Worm (Caenorhabditis elegans) whole organism, L3 larva: Measurements from ENCODE around the gene H40L08.8.

Source experiments
- R02D3.7 ChIP-seq: fragments of 150-350 bp; optimal IDR thresholded peaks from 2 replicates; lab custom pipeline; 2014; ENCODE audit warnings: missing biosample characterization, missing genetic modification characterization
- ZK546.5 ChIP-seq: sonication (generic microtip); optimal IDR thresholded peaks from 2 replicates; lab custom pipeline; 2017; ENCODE audit warnings: missing biosample characterization, missing genetic modification characterization
- ama-1 ChIP-seq: fragments of 150-350 bp; optimal IDR thresholded peaks from 2 replicates; lab custom pipeline; 2018
- ceh-16 ChIP-seq: sonication (generic microtip); optimal IDR thresholded peaks from 2 replicates; lab custom pipeline; 2017; ENCODE audit warnings: missing biosample characterization, missing genetic modification characterization
- ceh-28 ChIP-seq: fragments of 150-350 bp; optimal IDR thresholded peaks from 2 replicates; lab custom pipeline; 2014; ENCODE audit warnings: missing biosample characterization, missing genetic modification reagents, missing genetic modification characterization
- ceh-82 ChIP-seq: fragments of 150-350 bp; optimal IDR thresholded peaks from 2 replicates; lab custom pipeline; 2014; ENCODE audit warnings: missing biosample characterization, missing genetic modification characterization
- ceh-9 ChIP-seq: sonication (generic microtip); optimal IDR thresholded peaks from 2 replicates; lab custom pipeline; 2018; ENCODE audit warnings: missing biosample characterization, missing genetic modification characterization
- egl-27 ChIP-seq: sonication (generic microtip); optimal IDR thresholded peaks from 4 replicates; lab custom pipeline; 2017; ENCODE audit warnings: missing biosample characterization, missing genetic modification reagents, missing genetic modification characterization
- egl-5 ChIP-seq: fragments of 150-350 bp; optimal IDR thresholded peaks from 2 replicates; lab custom pipeline; 2017; ENCODE audit warnings: missing biosample characterization, missing genetic modification reagents, missing genetic modification characterization, inconsistent platforms
- elt-1 ChIP-seq: fragments of 150-350 bp; optimal IDR thresholded peaks from 2 replicates; lab custom pipeline; 2014; ENCODE audit warnings: missing biosample characterization, missing genetic modification characterization
- elt-2 ChIP-seq: sonication (generic microtip); optimal IDR thresholded peaks from 2 replicates; lab custom pipeline; 2016; ENCODE audit warnings: missing genetic modification reagents, mild to moderate bottlenecking, missing genetic modification characterization, missing compliant biosample characterization
- fkh-2 ChIP-seq: fragments of 150-350 bp; optimal IDR thresholded peaks from 2 replicates; lab custom pipeline; 2014; ENCODE audit warnings: missing biosample characterization, missing genetic modification reagents, missing genetic modification characterization
- fos-1 ChIP-seq: fragments of 150-350 bp; optimal IDR thresholded peaks from 2 replicates; lab custom pipeline; 2014; ENCODE audit warnings: missing biosample characterization, missing genetic modification characterization
- hmg-11 ChIP-seq: sonication (generic microtip); optimal IDR thresholded peaks from 2 replicates; lab custom pipeline; 2016; ENCODE audit warnings: missing genetic modification characterization, missing compliant biosample characterization
- jun-1 ChIP-seq: fragments of 150-350 bp; optimal IDR thresholded peaks from 2 replicates; lab custom pipeline; 2014; ENCODE audit warnings: missing biosample characterization, missing genetic modification reagents, missing genetic modification characterization
- lin-15B ChIP-seq: fragments of 150-350 bp; optimal IDR thresholded peaks from 2 replicates; lab custom pipeline; 2014; ENCODE audit warnings: missing biosample characterization, missing genetic modification characterization
- lin-39 ChIP-seq: fragments of 150-350 bp; optimal IDR thresholded peaks from 2 replicates; lab custom pipeline; 2018; ENCODE audit warnings: missing biosample characterization, missing genetic modification reagents, missing genetic modification characterization
- lsy-12 ChIP-seq: sonication (generic microtip); optimal IDR thresholded peaks from 2 replicates; lab custom pipeline; 2016; ENCODE audit warnings: mild to moderate bottlenecking, missing genetic modification characterization, missing compliant biosample characterization
- mdl-1 ChIP-seq: fragments of 150-350 bp; optimal IDR thresholded peaks from 2 replicates; lab custom pipeline; 2014; ENCODE audit warnings: missing biosample characterization, missing genetic modification characterization
- mml-1 ChIP-seq: fragments of 150-350 bp; sonication (generic microtip); optimal IDR thresholded peaks from 3 replicates; lab custom pipeline; 2014; ENCODE audit warnings: missing biosample characterization, missing genetic modification characterization
- nfya-1 ChIP-seq: sonication (generic microtip); optimal IDR thresholded peaks from 2 replicates; lab custom pipeline; 2017; ENCODE audit warnings: missing genetic modification characterization, mild to moderate bottlenecking, missing compliant biosample characterization, antibody characterized with exemption, moderate library complexity; ENCODE audit not compliant: insufficient read depth
- nhr-12 ChIP-seq: fragments of 150-350 bp; optimal IDR thresholded peaks from 2 replicates; lab custom pipeline; 2014; ENCODE audit warnings: missing biosample characterization, missing genetic modification characterization
- nhr-23 ChIP-seq: fragments of 150-350 bp; optimal IDR thresholded peaks from 2 replicates; lab custom pipeline; 2014; ENCODE audit warnings: missing biosample characterization, missing genetic modification reagents, missing genetic modification characterization
- nhr-237 ChIP-seq: fragments of 150-350 bp; optimal IDR thresholded peaks from 2 replicates; lab custom pipeline; 2014; ENCODE audit warnings: missing biosample characterization, missing genetic modification characterization
- nhr-25 ChIP-seq: sonication (generic microtip); optimal IDR thresholded peaks from 2 replicates; lab custom pipeline; 2017; ENCODE audit warnings: missing biosample characterization, missing genetic modification characterization
- nhr-43 ChIP-seq: sonication (generic microtip); optimal IDR thresholded peaks from 2 replicates; lab custom pipeline; 2016; ENCODE audit warnings: mild to moderate bottlenecking, missing genetic modification characterization, missing compliant biosample characterization; ENCODE audit not compliant: poor library complexity, severe bottlenecking
- pha-4 ChIP-seq: fragments of 150-350 bp; optimal IDR thresholded peaks from 2 replicates; lab custom pipeline; 2014; ENCODE audit warnings: missing biosample characterization, missing genetic modification reagents, missing genetic modification characterization
- pqm-1 ChIP-seq: fragments of 150-350 bp; optimal IDR thresholded peaks from 2 replicates; lab custom pipeline; 2017; ENCODE audit warnings: missing biosample characterization, missing genetic modification characterization, inconsistent platforms
- skn-1 ChIP-seq: fragments of 150-350 bp; optimal IDR thresholded peaks from 2 replicates; lab custom pipeline; 2014; ENCODE audit warnings: missing biosample characterization, missing genetic modification characterization
- snpc-4 ChIP-seq: fragments of 150-350 bp; optimal IDR thresholded peaks from 2 replicates; lab custom pipeline; 2014; ENCODE audit warnings: missing biosample characterization, missing genetic modification characterization
- tbx-2 ChIP-seq: sonication (generic microtip); optimal IDR thresholded peaks from 2 replicates; lab custom pipeline; 2016; ENCODE audit warnings: mild to moderate bottlenecking, missing genetic modification characterization, missing compliant biosample characterization
- unc-62 ChIP-seq: fragments of 150-350 bp; sonication (generic microtip); optimal IDR thresholded peaks from 4 replicates; lab custom pipeline; 2014; ENCODE audit warnings: missing biosample characterization, missing genetic modification reagents, missing genetic modification characterization
- ztf-11 ChIP-seq: fragments of 150-350 bp; optimal IDR thresholded peaks from 2 replicates; lab custom pipeline; 2014; ENCODE audit warnings: missing biosample characterization, missing genetic modification characterization
- ztf-4 ChIP-seq: fragments of 150-350 bp; optimal IDR thresholded peaks from 2 replicates; lab custom pipeline; 2014; ENCODE audit warnings: missing biosample characterization, missing genetic modification characterization

H40L08.8 gene

ce11 chrX:15040552-15041080 lies 36.8 kb downstream of the H40L08.8 start, which contains the start of gene C18B12.4:
TSS of gene C18B12.4 (minus strand) at chrX:15040602.
- TF ChIP-seq lsy-12 (tag; lab: Kevin White, UChicago) = peak; percentile 84
- peak; percentile 84 for TF ChIP-seq nfya-1 (tag; lab: Kevin White, UChicago)
- TF ChIP-seq ceh-82 (tag; lab: Kevin White, UChicago) = no peak
- TF ChIP-seq elt-2 (tag; lab: Kevin White, UChicago) = peak; percentile 79
- no peak for TF ChIP-seq fkh-2
- TF ChIP-seq pqm-1 (tag; lab: Kevin White, UChicago) = peak; percentile 51
- no peak for TF ChIP-seq ZK546.5
- TF ChIP-seq tbx-2 = peak; percentile 27
- peak; percentile 67 for TF ChIP-seq ama-1
- TF ChIP-seq ceh-16 (tag; lab: Kevin White, UChicago) = no peak
- peak; percentile 77 for TF ChIP-seq ceh-28 (tag; lab: Kevin White, UChicago)
- TF ChIP-seq egl-5 (tag; lab: Kevin White, UChicago) = peak; percentile 88
- peak; percentile 23 for TF ChIP-seq snpc-4 (tag; lab: Kevin White, UChicago)
- TF ChIP-seq lin-39 (tag; lab: Kevin White, UChicago) = peak; percentile 100
- no peak for TF ChIP-seq mml-1 (tag; lab: Kevin White, UChicago)
- peak; percentile 10 for TF ChIP-seq R02D3.7 (tag; lab: Kevin White, UChicago)
- peak; percentile 95 for TF ChIP-seq pha-4 (tag; lab: Kevin White, UChicago)
- peak; percentile 21 for TF ChIP-seq mdl-1 (tag; lab: Kevin White, UChicago)
- TF ChIP-seq unc-62 (GFP tag; lab: Kevin White, UChicago) = peak; percentile 39
- TF ChIP-seq ceh-9 (tag; lab: Kevin White, UChicago) = no peak
- peak; percentile 44 for TF ChIP-seq egl-27
- TF ChIP-seq ztf-11 (tag; lab: Kevin White, UChicago) = no peak
- TF ChIP-seq nhr-237 (tag; lab: Kevin White, UChicago) = no peak
- TF ChIP-seq lin-15B (tag; lab: Kevin White, UChicago) = peak; percentile 85
- peak; percentile 84 for TF ChIP-seq jun-1 (tag; lab: Kevin White, UChicago)
- TF ChIP-seq fos-1 = peak; percentile 41
- peak; percentile 86 for TF ChIP-seq nhr-23 (tag; lab: Kevin White, UChicago)
- TF ChIP-seq hmg-11 = peak; percentile 72
- TF ChIP-seq nhr-25 (tag; lab: Kevin White, UChicago) = peak; percentile 90
- peak; percentile 74 for TF ChIP-seq elt-1 (tag; lab: Kevin White, UChicago)
- TF ChIP-seq nhr-43 (tag; lab: Kevin White, UChicago) = peak; percentile 80
- peak; percentile 33 for TF ChIP-seq ztf-4

- no peak for TF ChIP-seq skn-1 (tag; lab: Kevin White, UChicago)
- no peak for TF ChIP-seq R02D3.7 (tag; lab: Kevin White, UChicago)
- no peak for TF ChIP-seq snpc-4 (tag; lab: Kevin White, UChicago)
- no peak for TF ChIP-seq fos-1
- TF ChIP-seq ztf-11 (tag; lab: Kevin White, UChicago) = no peak
- TF ChIP-seq nhr-12 (tag; lab: Kevin White, UChicago) = no peak
- TF ChIP-seq ama-1 = no peak
- TF ChIP-seq, all 47 proteins: peak for 0
Measured at ce11 chrX:15039696-15040212, 37.7 kb downstream of the H40L08.8 start.

ce11 chrX:15039029-15039695 lies 38.3 kb downstream of the H40L08.8 start:
- TF ChIP-seq ama-1 = peak; percentile 62
- no peak for TF ChIP-seq R02D3.7 (tag; lab: Kevin White, UChicago)

ce11 chrX:15036287-15036686 lies 41.1 kb downstream of the H40L08.8 start:
- TF ChIP-seq lin-15B (tag; lab: Kevin White, UChicago) (no peak), hmg-11 (no peak), nhr-43 (tag; lab: Kevin White, UChicago) (peak; percentile 13), nhr-237 (tag; lab: Kevin White, UChicago) (no peak), ama-1 (peak; percentile 18)
